Fruit fly (Drosophila melanogaster) whole organism, wandering third instar larva: ENCODE measurements around the gene CG17078.

Experiments
- Abd-B ChIP-seq: fragments of >200 bp; optimal IDR thresholded peaks from 2 replicates; lab custom pipeline; 2017; ENCODE audit warnings: missing biosample characterization, missing genetic modification characterization
- CG32264 ChIP-seq: fragments of 200-800 bp; sonication (Bioruptor generic); optimal IDR thresholded peaks from 2 replicates; lab custom pipeline; 2016; ENCODE audit warnings: missing biosample characterization, missing genetic modification characterization
- CG9705 ChIP-seq: fragments of 200-800 bp; sonication (Bioruptor generic); optimal IDR thresholded peaks from 2 replicates; lab custom pipeline; 2018; ENCODE audit warnings: missing biosample characterization, mild to moderate bottlenecking, missing genetic modification characterization
- CrebA ChIP-seq: fragments of 200-800 bp; sonication (Bioruptor generic); optimal IDR thresholded peaks from 2 replicates; lab custom pipeline; 2016; ENCODE audit warnings: missing biosample characterization, mild to moderate bottlenecking, missing genetic modification characterization, borderline replicate concordance
- Dif ChIP-seq: fragments of 200-275, 200-300 bp; sonication (Bioruptor generic); optimal IDR thresholded peaks from 2 replicates; lab custom pipeline; 2018; ENCODE audit warnings: missing biosample characterization, missing genetic modification characterization; ENCODE audit not compliant: partially characterized antibody
- GATAd ChIP-seq: sonication (Bioruptor generic); optimal IDR thresholded peaks from 2 replicates; lab custom pipeline; 2016; ENCODE audit warnings: missing biosample characterization, missing genetic modification characterization
- HLH106 ChIP-seq: fragments of 200-800 bp; optimal IDR thresholded peaks from 3 replicates; lab custom pipeline; 2019; ENCODE audit warnings: missing biosample characterization, mild to moderate bottlenecking, missing genetic modification characterization, moderate library complexity
- Hr78 ChIP-seq: fragments of >200 bp; optimal IDR thresholded peaks from 2 replicates; lab custom pipeline; 2017; ENCODE audit warnings: missing biosample characterization, missing genetic modification characterization
- Jra ChIP-seq: sonication (Bioruptor generic); optimal IDR thresholded peaks from 2 replicates; lab custom pipeline; 2016; ENCODE audit warnings: missing biosample characterization, missing genetic modification characterization
- Mio ChIP-seq: sonication (Bioruptor generic); optimal IDR thresholded peaks from 2 replicates; lab custom pipeline; 2016; ENCODE audit warnings: missing biosample characterization, missing genetic modification characterization
- N ChIP-seq: fragments of >200 bp; optimal IDR thresholded peaks from 2 replicates; lab custom pipeline; 2018; ENCODE audit warnings: missing biosample characterization, missing external identifiers, missing genetic modification characterization
- Rel ChIP-seq, 2 experiments: fragments of 200-800 bp; sonication (Bioruptor generic) in 1 of 2; optimal IDR thresholded peaks; 2 replicates in 1 of 2; 3 replicates in 1 of 2; lab custom pipeline; 2016 to 2019; ENCODE audit warnings: mild to moderate bottlenecking in 2 of 2, missing biosample characterization in 2 of 2, missing genetic modification characterization in 2 of 2, moderate library complexity in 1 of 2
- Sp1 ChIP-seq: fragments of 200-800 bp; sonication (Bioruptor generic); optimal IDR thresholded peaks from 3 replicates; lab custom pipeline; 2019; ENCODE audit warnings: missing biosample characterization, mild to moderate bottlenecking, missing genetic modification characterization, moderate library complexity
- Vsx2 ChIP-seq: fragments of 200-300, 225-300 bp; sonication (Bioruptor generic); optimal IDR thresholded peaks from 2 replicates; lab custom pipeline; 2018; ENCODE audit warnings: missing biosample characterization, missing genetic modification characterization; ENCODE audit not compliant: partially characterized antibody
- br ChIP-seq: fragments of 200-800 bp; sonication (Bioruptor generic); optimal IDR thresholded peaks from 2 replicates; lab custom pipeline; 2016; ENCODE audit warnings: missing biosample characterization, missing genetic modification characterization
- brk ChIP-seq: fragments of 200-800 bp; sonication (Bioruptor generic); optimal IDR thresholded peaks from 2 replicates; lab custom pipeline; 2016; ENCODE audit warnings: missing biosample characterization, mild to moderate bottlenecking, missing genetic modification characterization
- dl ChIP-seq, 2 experiments: fragments of 175-275, 200-275 bp in 1 of 2; fragments of 200-275 bp in 1 of 2; sonication (Bioruptor generic); optimal IDR thresholded peaks; lab custom pipeline; 2018; ENCODE audit warnings: mild to moderate bottlenecking in 2 of 2, missing biosample characterization in 2 of 2, missing genetic modification characterization in 2 of 2, moderate library complexity in 2 of 2; ENCODE audit not compliant: partially characterized antibody in 2 of 2, insufficient read depth in 1 of 2
- dsf ChIP-seq: sonication (Bioruptor generic); optimal IDR thresholded peaks from 2 replicates; lab custom pipeline; 2016; ENCODE audit warnings: missing biosample characterization, missing genetic modification characterization, borderline replicate concordance
- foxo ChIP-seq, 2 experiments: fragments of 200-800 bp; sonication (Bioruptor generic); optimal IDR thresholded peaks; 2 replicates in 1 of 2; 3 replicates in 1 of 2; lab custom pipeline; 2016 to 2017; ENCODE audit warnings: missing biosample characterization in 2 of 2, missing genetic modification characterization in 2 of 2
- fru ChIP-seq: fragments of 200-800 bp; sonication (Bioruptor generic); optimal IDR thresholded peaks from 3 replicates; lab custom pipeline; 2016; ENCODE audit warnings: missing biosample characterization, mild to moderate bottlenecking, missing genetic modification characterization
- h ChIP-seq: fragments of 200-800 bp; sonication (Bioruptor generic); optimal IDR thresholded peaks from 3 replicates; lab custom pipeline; 2016; ENCODE audit warnings: missing biosample characterization, mild to moderate bottlenecking, missing genetic modification characterization
- jim ChIP-seq: fragments of 175-275, 200-325 bp; sonication (Bioruptor generic); optimal IDR thresholded peaks from 2 replicates; lab custom pipeline; 2016; ENCODE audit warnings: missing biosample characterization, mild to moderate bottlenecking, missing genetic modification characterization
- lola ChIP-seq: fragments of >200 bp; optimal IDR thresholded peaks from 2 replicates; lab custom pipeline; 2017; ENCODE audit warnings: missing biosample characterization, missing genetic modification characterization
- pan ChIP-seq: fragments of >200 bp; optimal IDR thresholded peaks from 2 replicates; lab custom pipeline; 2017
- psq ChIP-seq: fragments of 200-800 bp; sonication (Bioruptor generic); optimal IDR thresholded peaks from 3 replicates; lab custom pipeline; 2017; ENCODE audit warnings: missing biosample characterization, mild to moderate bottlenecking, missing genetic modification characterization, moderate library complexity
- rgr ChIP-seq: fragments of 200-800 bp; sonication (Bioruptor generic); optimal IDR thresholded peaks from 3 replicates; lab custom pipeline; 2016; ENCODE audit warnings: missing biosample characterization, mild to moderate bottlenecking, missing genetic modification characterization
- sage ChIP-seq: fragments of 200-800 bp; sonication (Bioruptor generic); optimal IDR thresholded peaks from 2 replicates; lab custom pipeline; 2016; ENCODE audit warnings: missing biosample characterization, mild to moderate bottlenecking, missing genetic modification characterization
- sv ChIP-seq: fragments of 200-800 bp; sonication (Bioruptor generic); optimal IDR thresholded peaks from 3 replicates; lab custom pipeline; 2016; ENCODE audit warnings: missing biosample characterization, missing genetic modification characterization
- tai ChIP-seq: sonication (Bioruptor generic); optimal IDR thresholded peaks from 2 replicates; lab custom pipeline; 2016; ENCODE audit warnings: missing biosample characterization, missing genetic modification characterization
- woc ChIP-seq: sonication (Bioruptor generic); optimal IDR thresholded peaks from 2 replicates; lab custom pipeline; 2016; ENCODE audit warnings: missing biosample characterization, mild to moderate bottlenecking, missing genetic modification characterization

CG17078 gene

dm6 chr2L:319159-319558 is 41.1 kb upstream of the CG17078 start, which contains the start of gene CG11912:
Gene CG11912 (minus strand): TSS chr2L:319259.
- TF ChIP-seq Rel (GFP tag; optimal IDR thresholded peaks at IDR 0.05; lab: Kevin White, UChicago) (no peak), Rel (tag; optimal IDR thresholded peaks at IDR 0.05; lab: Kevin White, UChicago) (peak; percentile 85), tai (GFP tag; lab: Kevin White, UChicago) (no peak), N (GFP tag; lab: Kevin White, UChicago) (no peak), Vsx2 (no peak), fru (GFP tag; lab: Kevin White, UChicago) (no peak)

DNA sequence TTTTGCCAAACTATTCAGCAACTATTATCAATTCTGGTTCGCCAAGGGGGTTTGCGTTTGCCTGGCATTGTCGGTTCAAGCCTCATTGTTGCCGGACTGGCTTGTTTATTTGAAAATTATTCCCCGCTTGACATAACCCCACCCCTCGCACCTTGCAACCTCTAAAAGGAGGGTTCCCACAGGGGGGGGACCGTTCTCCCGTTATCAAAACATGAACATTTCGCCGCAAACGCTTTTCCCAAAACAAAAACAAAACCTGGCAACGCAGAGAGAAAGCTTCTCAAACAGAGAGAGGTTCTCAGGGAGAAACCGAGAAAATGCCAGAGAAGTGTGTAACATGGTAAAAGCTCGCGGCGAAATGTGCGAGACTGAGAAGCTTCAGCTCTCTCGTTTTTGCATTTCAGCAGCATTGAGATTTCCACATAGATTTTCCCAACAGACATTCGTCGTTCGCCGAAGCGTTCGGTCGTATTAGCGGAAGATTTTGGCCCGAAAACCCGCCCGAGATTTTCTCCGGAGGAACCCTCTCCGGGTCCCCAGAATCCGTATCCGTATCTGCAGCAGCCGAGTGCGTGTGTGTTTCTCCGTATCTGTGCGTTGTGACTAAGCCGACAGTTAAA is 31.9 kb upstream of the CG17078 start:
- TF ChIP-seq N (GFP tag; lab: Kevin White, UChicago) (no peak), Vsx2 (peak; percentile 14)

DNA sequence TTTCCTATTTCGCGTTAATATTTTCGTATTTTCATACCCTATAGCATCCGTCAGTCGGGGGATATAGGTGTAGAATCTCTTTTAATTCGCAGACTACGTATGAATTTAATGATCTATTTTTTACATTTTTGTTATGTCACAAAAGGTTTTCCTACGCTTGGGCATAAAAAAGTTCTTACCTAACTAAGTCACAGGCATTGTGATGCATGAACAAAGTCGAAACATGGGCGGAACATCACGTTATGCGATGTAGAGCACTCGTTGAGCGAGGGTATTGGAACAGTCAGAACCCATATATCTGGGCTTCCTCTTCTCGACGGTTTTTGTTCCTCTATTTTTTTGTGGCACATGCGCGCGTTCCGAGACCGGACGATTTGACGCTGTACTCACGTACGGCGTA is 31.1 kb upstream of the CG17078 start:
- TF ChIP-seq woc (GFP tag; lab: Kevin White, UChicago) = peak; percentile 15
- TF ChIP-seq brk = no peak
- peak; percentile 39 for TF ChIP-seq pan (lab: Kevin White, UChicago)

DNA sequence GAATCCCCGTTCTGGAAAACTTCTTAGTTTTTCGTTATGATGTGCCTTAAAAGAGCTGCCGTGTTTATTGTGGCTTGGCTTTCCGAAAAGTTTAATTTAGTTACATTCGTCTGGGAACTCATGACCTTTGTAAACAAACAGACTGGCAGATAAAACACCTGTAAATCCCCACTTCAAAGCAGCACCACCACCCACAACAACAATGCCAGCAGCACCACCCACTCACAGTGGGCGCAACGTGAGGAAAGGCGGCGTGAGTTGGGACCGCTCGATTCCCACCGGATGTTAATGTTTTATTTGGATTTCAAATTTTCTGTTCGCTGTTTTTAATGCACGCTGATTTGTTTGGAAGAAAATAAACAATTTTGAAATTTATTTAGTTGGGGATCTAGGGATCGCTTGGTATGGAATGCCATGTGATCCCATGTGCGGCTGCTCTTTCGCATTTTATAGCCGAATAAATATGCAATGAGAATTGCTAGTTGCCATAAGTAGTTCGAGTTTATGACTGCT is 30.2 kb upstream of the CG17078 start:
- TF ChIP-seq rgr (no peak), CG32264 (GFP tag; lab: Kevin White, UChicago) (no peak), jim (GFP tag; lab: Kevin White, UChicago) (no peak), dl (GFP tag; optimal IDR thresholded peaks at IDR 0.05; lab: Kevin White, UChicago; ENCODE audit: insufficient read depth in 1 of 2, partially characterized antibody in 2 of 2) (no peak), Dif (GFP tag; lab: Kevin White, UChicago) (no peak), CG9705 (GFP tag; lab: Kevin White, UChicago) (no peak), Rel (GFP tag; optimal IDR thresholded peaks at IDR 0.05; lab: Kevin White, UChicago) (no peak), Rel (tag; optimal IDR thresholded peaks at IDR 0.05; lab: Kevin White, UChicago) (no peak), Mio (GFP tag; lab: Kevin White, UChicago) (no peak), Abd-B (GFP tag; lab: Kevin White, UChicago) (no peak), br (GFP tag; lab: Kevin White, UChicago) (no peak), sage (GFP tag; lab: Kevin White, UChicago) (no peak), woc (GFP tag; lab: Kevin White, UChicago) (no peak), pan (lab: Kevin White, UChicago) (no peak), CrebA (GFP tag; lab: Kevin White, UChicago) (no peak), Jra (GFP tag; lab: Kevin White, UChicago) (no peak), GATAd (GFP tag; lab: Kevin White, UChicago) (no peak), Hr78 (no peak), psq (GFP tag; lab: Kevin White, UChicago) (no peak), brk (no peak)

- TF ChIP-seq Sp1 (GFP tag; lab: Kevin White, UChicago) (no peak), sv (GFP tag; lab: Kevin White, UChicago) (no peak), psq (GFP tag; lab: Kevin White, UChicago) (no peak), lola (GFP tag; lab: Kevin White, UChicago) (no peak), foxo (GFP tag; optimal IDR thresholded peaks at IDR 0.05; lab: Kevin White, UChicago) (no peak), Dif (GFP tag; lab: Kevin White, UChicago) (no peak), pan (lab: Kevin White, UChicago) (no peak), woc (GFP tag; lab: Kevin White, UChicago) (no peak), rgr (no peak), sage (GFP tag; lab: Kevin White, UChicago) (no peak), h (GFP tag; lab: Kevin White, UChicago) (no peak), dl (GFP tag; optimal IDR thresholded peaks at IDR 0.05; lab: Kevin White, UChicago; ENCODE audit: insufficient read depth in 1 of 2, partially characterized antibody in 2 of 2) (no peak), dsf (GFP tag; lab: Kevin White, UChicago) (no peak), Jra (GFP tag; lab: Kevin White, UChicago) (no peak), GATAd (GFP tag; lab: Kevin White, UChicago) (no peak), HLH106 (tag; lab: Kevin White, UChicago) (no peak)
Observed at dm6 chr2L:307129-307528, 29.1 kb upstream of the CG17078 start.
